Worm (Caenorhabditis elegans) whole organism, L4 larva: Measurements from ENCODE around the gene nhr-227.
"Not testable (repeated sequence)": the region's sequence is repeated elsewhere in the genome, so short reads cannot be mapped to it uniquely, and the experiment has no call there.

Source experiments
- D1046.2 ChIP-seq: fragments of 200-800 bp; sonication (Bioruptor generic); IDR thresholded peaks from 2 replicates; pipeline ENCODE4 v1.3.6; 2022; ENCODE audit warnings: missing genetic modification characterization, missing compliant biosample characterization
- F26F4.8 ChIP-seq: fragments of 200-800 bp; sonication (Bioruptor generic); conservative IDR thresholded peaks from 2 replicates; pipeline ENCODE4 v1.3.6; 2022; ENCODE audit warnings: missing genetic modification characterization, missing compliant biosample characterization
- Y105C5A.15 ChIP-seq: fragments of 200-800 bp; sonication (Bioruptor generic); IDR thresholded peaks from 2 replicates; pipeline ENCODE4 v1.3.6; 2022; ENCODE audit warnings: missing genetic modification characterization, missing compliant biosample characterization
- aha-1 ChIP-seq: fragments of 150-350 bp; peaks from one replicate; lab custom pipeline; 2014; ENCODE audit warnings: missing biosample characterization, missing genetic modification characterization
- ama-1 ChIP-seq: fragments of 150-350 bp; optimal IDR thresholded peaks from 2 replicates; lab custom pipeline; 2014; ENCODE audit warnings: inconsistent platforms, mixed read lengths
- ceh-44 ChIP-seq: fragments of 200-800 bp; sonication (Bioruptor generic); IDR thresholded peaks from 2 replicates; pipeline ENCODE4 v1.3.6; 2022; ENCODE audit warnings: missing genetic modification reagents, missing genetic modification characterization, missing compliant biosample characterization
- daf-16 ChIP-seq, 3 experiments: sonication (generic microtip); optimal IDR thresholded peaks; 2 replicates each; lab custom pipeline; 2016 to 2017; ENCODE audit warnings: missing genetic modification characterization in 3 of 3, missing genetic modification reagents in 3 of 3, mild to moderate bottlenecking in 2 of 3, missing compliant biosample characterization in 2 of 3, missing biosample characterization in 1 of 3, moderate library complexity in 1 of 3
- dmd-6 ChIP-seq: fragments of 200-800 bp; sonication (Bioruptor generic); IDR thresholded peaks from 2 replicates; pipeline ENCODE4 v1.3.6; 2022; ENCODE audit warnings: missing genetic modification reagents, missing genetic modification characterization, missing compliant biosample characterization
- dve-1 ChIP-seq: sonication (generic microtip); optimal IDR thresholded peaks from 2 replicates; lab custom pipeline; 2017; ENCODE audit warnings: antibody characterized with exemption, mild to moderate bottlenecking, missing genetic modification characterization, missing compliant biosample characterization; ENCODE audit not compliant: insufficient read depth
- egl-27 ChIP-seq: sonication (generic microtip); optimal IDR thresholded peaks from 3 replicates; lab custom pipeline; 2017; ENCODE audit warnings: missing biosample characterization, missing genetic modification reagents, missing genetic modification characterization
- egl-43 ChIP-seq: fragments of 200-800 bp; sonication (Bioruptor generic); IDR thresholded peaks from 2 replicates; pipeline ENCODE4 v1.3.6; 2022; ENCODE audit warnings: missing genetic modification reagents, missing genetic modification characterization, missing compliant biosample characterization
- fos-1 ChIP-seq: fragments of 150-350 bp; optimal IDR thresholded peaks from 2 replicates; lab custom pipeline; 2014; ENCODE audit warnings: missing biosample characterization, missing genetic modification characterization
- hlh-11 ChIP-seq: fragments of 200-800 bp; sonication (Bioruptor generic); optimal IDR thresholded peaks from 2 replicates; lab custom pipeline; 2018; ENCODE audit warnings: mild to moderate bottlenecking, missing genetic modification characterization, missing compliant biosample characterization
- lsy-2 ChIP-seq, 2 experiments: fragments of 150-350 bp in 1 of 2; sonication (generic microtip) in 1 of 2; optimal IDR thresholded peaks; 2 replicates each; lab custom pipeline; 2014 to 2017; ENCODE audit warnings: missing biosample characterization in 2 of 2, missing genetic modification characterization in 2 of 2
- nhr-10 ChIP-seq: fragments of 150-350 bp; optimal IDR thresholded peaks from 2 replicates; lab custom pipeline; 2014; ENCODE audit warnings: missing biosample characterization, missing genetic modification characterization
- nhr-102 ChIP-seq: sonication (generic microtip); optimal IDR thresholded peaks from 2 replicates; lab custom pipeline; 2016; ENCODE audit warnings: mild to moderate bottlenecking, missing genetic modification characterization, moderate library complexity, missing compliant biosample characterization
- nhr-11 ChIP-seq: fragments of 150-350 bp; optimal IDR thresholded peaks from 2 replicates; lab custom pipeline; 2014; ENCODE audit warnings: missing biosample characterization, missing genetic modification characterization
- nhr-237 ChIP-seq: sonication (generic microtip); optimal IDR thresholded peaks from 2 replicates; lab custom pipeline; 2017; ENCODE audit warnings: missing biosample characterization, missing genetic modification characterization
- nhr-28 ChIP-seq: fragments of 150-350 bp; optimal IDR thresholded peaks from 2 replicates; lab custom pipeline; 2014; ENCODE audit warnings: missing biosample characterization, missing genetic modification characterization
- nhr-41 ChIP-seq: fragments of 200-800 bp; sonication (Bioruptor generic); IDR thresholded peaks from 2 replicates; pipeline ENCODE4 v1.3.6; 2022; ENCODE audit warnings: missing genetic modification reagents, missing genetic modification characterization, missing compliant biosample characterization
- nhr-6 ChIP-seq: fragments of 150-350 bp; optimal IDR thresholded peaks from 2 replicates; lab custom pipeline; 2014; ENCODE audit warnings: missing biosample characterization, missing genetic modification characterization
- nhr-77 ChIP-seq: fragments of 150-350 bp; optimal IDR thresholded peaks from 2 replicates; lab custom pipeline; 2014; ENCODE audit warnings: missing biosample characterization, missing genetic modification characterization
- php-3 ChIP-seq: fragments of 200-800 bp; sonication (Bioruptor generic); IDR thresholded peaks from 2 replicates; pipeline ENCODE4 v1.3.6; 2022; ENCODE audit warnings: missing genetic modification reagents, missing genetic modification characterization, missing compliant biosample characterization
- pqm-1 ChIP-seq: sonication (generic microtip); optimal IDR thresholded peaks from 2 replicates; lab custom pipeline; 2017; ENCODE audit warnings: missing biosample characterization, missing genetic modification characterization
- rbr-2 ChIP-seq: sonication (generic microtip); optimal IDR thresholded peaks from 2 replicates; lab custom pipeline; 2016; ENCODE audit warnings: missing genotype, missing genetic modification characterization, missing compliant biosample characterization
- set-16 ChIP-seq: fragments of 200-800 bp; sonication (Bioruptor generic); IDR thresholded peaks from 2 replicates; pipeline ENCODE4 v1.3.6; 2022; ENCODE audit warnings: missing genetic modification reagents, missing genetic modification characterization, missing compliant biosample characterization
- tra-1 ChIP-seq: fragments of 200-800 bp; sonication (Bioruptor generic); IDR thresholded peaks from 2 replicates; pipeline ENCODE4 v1.3.6; 2022; ENCODE audit warnings: missing genetic modification reagents, missing genetic modification characterization, missing compliant biosample characterization
- zag-1 ChIP-seq: fragments of 150-350 bp; optimal IDR thresholded peaks from 2 replicates; lab custom pipeline; 2014; ENCODE audit warnings: missing biosample characterization, missing genetic modification characterization
- zfp-3 ChIP-seq: fragments of 200-800 bp; sonication (Bioruptor generic); conservative IDR thresholded peaks from 2 replicates; pipeline ENCODE4 v1.3.6; 2022; ENCODE audit warnings: missing genetic modification reagents, missing genetic modification characterization, missing compliant biosample characterization

nhr-227 gene

DNA sequence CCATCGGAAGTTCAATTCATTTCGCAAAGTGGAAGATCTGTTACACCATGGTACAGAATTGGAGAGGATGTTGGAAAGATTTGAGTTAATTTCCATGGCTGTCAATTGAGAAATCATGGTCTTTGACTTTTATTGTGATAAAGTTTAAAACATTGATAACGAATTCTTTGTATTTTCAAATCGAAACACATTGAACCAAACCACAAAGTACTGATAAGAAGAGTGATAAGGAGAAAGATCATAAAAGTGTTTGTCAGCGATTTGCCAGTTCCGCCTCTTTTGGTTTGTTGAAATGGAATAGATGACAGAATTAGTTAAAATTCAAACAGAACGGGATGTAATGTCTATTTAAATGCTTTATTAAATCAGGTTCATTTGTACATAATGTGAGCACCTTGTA is 41.9 kb downstream of the nhr-227 start:
- no peak for TF ChIP-seq ceh-44 (GFP tag; lab: Robert Waterston, UW)
- no peak for TF ChIP-seq zfp-3 (GFP tag; lab: Robert Waterston, UW)
- TF ChIP-seq nhr-237 (tag; lab: Kevin White, UChicago), result no peak
- TF ChIP-seq nhr-77 (tag; lab: Kevin White, UChicago), result peak; percentile 88
- TF ChIP-seq hlh-11 (tag; lab: Kevin White, UChicago), result peak; percentile 66
- TF ChIP-seq pqm-1 (tag; lab: Kevin White, UChicago), result peak; percentile 56
- no peak for TF ChIP-seq F26F4.8
- TF ChIP-seq zag-1 (tag; lab: Kevin White, UChicago), result no peak
- peak; percentile 88 for TF ChIP-seq php-3 (GFP tag; lab: Robert Waterston, UW)
- no peak for TF ChIP-seq daf-16 (GFP tag; optimal IDR thresholded peaks at IDR 0.05; lab: Kevin White, UChicago)
- TF ChIP-seq daf-16 (tag; optimal IDR thresholded peaks at IDR 0.05; lab: Kevin White, UChicago), result peak; percentile 88
- peak; percentile 95 for TF ChIP-seq dmd-6 (GFP tag; lab: Robert Waterston, UW)
- no peak for TF ChIP-seq ama-1
- peak; percentile 68 for TF ChIP-seq nhr-102 (tag; lab: Kevin White, UChicago)
- peak; percentile 53; the same call in 1 of the 2 replicates for TF ChIP-seq tra-1 (GFP tag; lab: Robert Waterston, UW)
- no peak for TF ChIP-seq nhr-41
- peak in 1 of 2 experiments; percentile 51 for TF ChIP-seq lsy-2 (tag; optimal IDR thresholded peaks at IDR 0.05; lab: Kevin White, UChicago)
- peak; percentile 10 for TF ChIP-seq nhr-10 (tag; lab: Kevin White, UChicago)
- TF ChIP-seq nhr-11 (tag; lab: Kevin White, UChicago), result no peak
- TF ChIP-seq nhr-28 (tag; lab: Kevin White, UChicago), result peak; percentile 80
- no peak for TF ChIP-seq D1046.2 (GFP tag; lab: Robert Waterston, UW)
- peak; percentile 92 for TF ChIP-seq dve-1

DNA sequence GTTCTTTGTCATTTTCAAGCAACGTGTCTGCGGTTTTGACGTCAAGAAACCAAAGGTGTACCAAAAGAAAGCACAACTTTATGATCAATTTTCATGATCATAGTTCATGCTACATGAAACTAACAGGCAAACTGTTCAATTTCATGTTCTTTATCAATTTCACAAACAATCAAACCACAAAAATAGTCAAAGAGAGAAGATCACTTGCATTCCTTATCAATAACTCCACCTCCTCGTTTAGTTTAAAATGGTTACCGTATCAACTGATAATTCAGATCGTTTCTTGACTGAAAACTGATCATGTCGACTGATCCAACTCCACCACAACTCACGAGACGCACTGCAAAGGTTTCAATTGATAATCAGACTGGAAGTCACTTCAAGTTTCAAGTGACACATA is 44.9 kb downstream of the nhr-227 start, which contains the start of gene pud-1.1:
Gene pud-1.1, plus strand, starts transcription at position 301 of the 400 bp plus-strand sequence.
- not testable (repeated sequence) for TF ChIP-seq ceh-44 (GFP tag; lab: Robert Waterston, UW); nhr-6; rbr-2 (tag; lab: Kevin White, UChicago)

- not testable (repeated sequence) for TF ChIP-seq fos-1; nhr-6; egl-27 (tag; lab: Kevin White, UChicago)
Observed at ce11 chrV:2331616-2332015, 46.4 kb downstream of the nhr-227 start, which contains the start of gene irld-32. Gene irld-32 (plus strand): TSS chrV:2331916.

DNA sequence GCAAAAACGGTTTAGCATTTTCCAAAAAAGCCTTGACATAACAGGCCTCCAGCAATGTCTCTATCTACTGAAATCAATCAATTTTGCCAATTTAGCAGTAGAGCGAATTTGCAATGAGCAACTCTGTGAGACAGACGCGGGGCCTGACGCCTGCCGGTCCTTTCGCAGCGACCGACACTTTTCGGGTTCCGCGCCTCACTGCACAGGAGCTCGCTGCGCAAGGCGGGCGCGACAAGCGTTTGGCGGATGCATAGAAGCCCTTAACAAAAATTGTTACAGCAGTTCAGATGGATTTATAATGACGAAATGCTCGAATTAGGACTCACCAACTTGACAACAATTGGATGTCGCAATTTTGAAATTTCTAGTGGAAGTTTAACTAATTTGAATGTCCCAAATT is 47.6 kb downstream of the nhr-227 start:
- TF ChIP-seq set-16 (GFP tag; lab: Robert Waterston, UW), result peak; percentile 89
- 0 out of 2 replicates have a peak, but pooled peaks have one; percentile 10 for TF ChIP-seq D1046.2 (GFP tag; lab: Robert Waterston, UW)
- peak; percentile 69 for TF ChIP-seq egl-43 (GFP tag; lab: Robert Waterston, UW)
- TF ChIP-seq Y105C5A.15, result 0 out of 2 replicates have a peak, but pooled peaks have one; percentile 16
- TF ChIP-seq, all 104 proteins: peak for 4; not testable (repeated sequence) for 100

ce11 chrV:2336151-2336550 is 50.9 kb downstream of the nhr-227 start, which contains the start of gene irld-28:
Gene irld-28 (minus strand): TSS chrV:2336251.
- TF ChIP-seq aha-1 (tag; lab: Kevin White, UChicago) (peak; percentile 3), ama-1 (no peak)
- TF ChIP-seq, all 104 proteins: peak for 1
